Worm (Caenorhabditis elegans) whole organism, early embryonic: ENCODE results near the gene Y57A10C.11.

Experiments
- ama-1 ChIP-seq: fragments of 150-350 bp; optimal IDR thresholded peaks from 2 replicates; lab custom pipeline; 2014
- ceh-36 ChIP-seq: sonication (generic microtip); optimal IDR thresholded peaks from 2 replicates; lab custom pipeline; 2016; ENCODE audit warnings: missing genetic modification characterization, inconsistent platforms, missing compliant biosample characterization
- flt-1 ChIP-seq: fragments of 200-800 bp; sonication (Bioruptor generic); IDR thresholded peaks from 2 replicates; pipeline ENCODE4 v1.3.6; 2022; ENCODE audit warnings: missing genetic modification characterization, missing compliant biosample characterization
- hmg-4 ChIP-seq: fragments of 200-800 bp; sonication (Bioruptor generic); optimal IDR thresholded peaks from 2 replicates; lab custom pipeline; 2018; ENCODE audit warnings: mild to moderate bottlenecking, missing genetic modification characterization, missing compliant biosample characterization
- tbx-11 ChIP-seq: fragments of 200-800 bp; sonication (Bioruptor generic); IDR thresholded peaks from 2 replicates; pipeline ENCODE4 v1.3.6; 2022; ENCODE audit warnings: missing genetic modification characterization, missing compliant biosample characterization

DNA sequence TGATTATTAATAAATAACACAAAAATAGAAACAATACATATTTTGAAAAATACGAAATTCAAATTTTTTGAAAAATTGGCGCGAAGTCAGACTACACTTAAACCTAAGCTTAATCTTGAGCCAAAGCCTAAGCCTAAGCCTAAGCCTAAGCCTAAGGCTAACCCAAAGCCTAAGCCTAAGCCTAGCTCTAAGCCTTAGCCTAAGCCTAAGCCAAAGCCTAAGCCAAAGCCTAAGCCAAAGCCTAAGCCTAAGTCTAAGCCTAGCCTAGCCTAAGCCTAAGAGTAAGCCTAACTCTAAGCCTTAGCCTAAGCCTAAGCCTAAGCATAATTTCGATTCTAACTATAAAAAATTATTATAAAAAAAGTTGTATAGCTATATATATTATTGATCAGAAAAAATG, 33.8 kb downstream of the Y57A10C.11 start:
- TF ChIP-seq ama-1 (lab: Kevin White, UChicago) (no peak), tbx-11 (GFP tag; lab: Robert Waterston, UW) (no peak), hmg-4 (GFP tag; lab: Kevin White, UChicago) (no peak), flt-1 (GFP tag; lab: Robert Waterston, UW) (no peak), ceh-36 (tag; lab: Kevin White, UChicago) (peak; percentile 76)
